Fruit fly (Drosophila melanogaster) whole organism, embryonic: ENCODE data around the gene dmGlut.
A peak's percentile ranks its signal among the peaks of the same experiment; 100 is the strongest.

Source experiments
- Ada2b ChIP-seq: fragments of 200-800 bp; sonication (Bioruptor generic); IDR thresholded peaks from 2 replicates; pipeline ENCODE4 v1.3.6; 2022; ENCODE audit warnings: missing biosample characterization, missing genetic modification characterization
- CG1024 ChIP-seq: fragments of 200-800 bp; sonication (Bioruptor generic); IDR thresholded peaks from 2 replicates; pipeline ENCODE4 v1.3.6; 2022; ENCODE audit warnings: missing biosample characterization, missing genetic modification characterization
- CG10543 ChIP-seq: fragments of 200-800 bp; sonication (Bioruptor generic); optimal IDR thresholded peaks from 3 replicates; lab custom pipeline; 2017; ENCODE audit warnings: missing biosample characterization, mild to moderate bottlenecking, missing genetic modification characterization, moderate library complexity
- CG10565 ChIP-seq: fragments of 200-800 bp; sonication (Bioruptor generic); optimal IDR thresholded peaks from 3 replicates; lab custom pipeline; 2016; ENCODE audit warnings: missing biosample characterization, mild to moderate bottlenecking, missing genetic modification characterization
- CG11085 ChIP-seq: fragments of 200-800 bp; sonication (Bioruptor generic); IDR thresholded peaks from 2 replicates; pipeline ENCODE4 v1.3.6; 2022; ENCODE audit warnings: missing biosample characterization, missing genetic modification characterization
- CG11398 ChIP-seq: fragments of 200-800 bp; sonication (Bioruptor generic); optimal IDR thresholded peaks from 2 replicates; lab custom pipeline; 2016; ENCODE audit warnings: missing biosample characterization, missing genetic modification characterization
- CG12659 ChIP-seq: fragments of 200-800 bp; sonication (Bioruptor generic); optimal IDR thresholded peaks from 3 replicates; lab custom pipeline; 2017; ENCODE audit warnings: mild to moderate bottlenecking, missing biosample characterization, missing genetic modification reagents, missing genetic modification characterization
- CG14441 ChIP-seq: fragments of 200-800 bp; sonication (Bioruptor generic); IDR thresholded peaks from 2 replicates; pipeline ENCODE4 v1.3.6; 2022; ENCODE audit warnings: missing biosample characterization, missing genetic modification characterization
- CG1529 ChIP-seq: fragments of 200-800 bp; sonication (Bioruptor generic); optimal IDR thresholded peaks from 3 replicates; lab custom pipeline; 2018; ENCODE audit warnings: missing biosample characterization, missing genetic modification characterization
- CG16815 ChIP-seq: fragments of 200-800 bp; sonication (Bioruptor generic); optimal IDR thresholded peaks from 3 replicates; lab custom pipeline; 2017; ENCODE audit warnings: missing biosample characterization, mild to moderate bottlenecking, missing genetic modification characterization
- CG17359 ChIP-seq: fragments of 200-800 bp; sonication (Bioruptor generic); optimal IDR thresholded peaks from 3 replicates; lab custom pipeline; 2018; ENCODE audit warnings: missing biosample characterization, mild to moderate bottlenecking, missing genetic modification characterization, moderate library complexity
- CG17361 ChIP-seq: fragments of 200-800 bp; sonication (Bioruptor generic); IDR thresholded peaks from 3 replicates; pipeline ENCODE4 v1.3.6; 2022; ENCODE audit warnings: missing biosample characterization, missing genetic modification characterization
- CG2116 ChIP-seq: fragments of 200-800 bp; sonication (Bioruptor generic); optimal IDR thresholded peaks from 3 replicates; lab custom pipeline; 2018; ENCODE audit warnings: missing biosample characterization, mild to moderate bottlenecking, missing genetic modification characterization
- CG2120 ChIP-seq: fragments of 200-800 bp; sonication (Bioruptor generic); optimal IDR thresholded peaks from 3 replicates; lab custom pipeline; 2016; ENCODE audit warnings: missing biosample characterization, missing genetic modification characterization
- CG2202 ChIP-seq: fragments of 200-800 bp; sonication (Bioruptor generic); optimal IDR thresholded peaks from 2 replicates; lab custom pipeline; 2018; ENCODE audit warnings: missing biosample characterization, mild to moderate bottlenecking, missing genetic modification characterization
- CG3163 ChIP-seq: fragments of 200-800 bp; sonication (Bioruptor generic); optimal IDR thresholded peaks from 3 replicates; lab custom pipeline; 2016; ENCODE audit warnings: missing biosample characterization, missing genetic modification characterization
- CG4328 ChIP-seq: fragments of 200-800 bp; sonication (Bioruptor generic); optimal IDR thresholded peaks from 3 replicates; lab custom pipeline; 2017; ENCODE audit warnings: missing biosample characterization, missing genetic modification reagents, missing genetic modification characterization
- CG4424 ChIP-seq: fragments of 200-800 bp; sonication (Bioruptor generic); optimal IDR thresholded peaks from 3 replicates; lab custom pipeline; 2016; ENCODE audit warnings: missing biosample characterization, missing genetic modification characterization
- CG4617 ChIP-seq: fragments of 200-800 bp; sonication (Bioruptor generic); optimal IDR thresholded peaks from 3 replicates; lab custom pipeline; 2016; ENCODE audit warnings: missing biosample characterization, missing genetic modification characterization, borderline replicate concordance
- CG4854 ChIP-seq: fragments of 200-800 bp; sonication (Bioruptor generic); optimal IDR thresholded peaks from 2 replicates; lab custom pipeline; 2016; ENCODE audit warnings: missing biosample characterization, missing genetic modification characterization, inconsistent platforms
- CG5245 ChIP-seq: fragments of 200-800 bp; sonication (Bioruptor generic); optimal IDR thresholded peaks from 3 replicates; lab custom pipeline; 2016; ENCODE audit warnings: missing biosample characterization, missing genetic modification characterization
- CG6272 ChIP-seq: fragments of 200-800 bp; sonication (Bioruptor generic); IDR thresholded peaks from 2 replicates; pipeline ENCODE4 v1.3.6; 2022; ENCODE audit warnings: missing biosample characterization, missing genetic modification characterization
- CG6654 ChIP-seq: fragments of 200-800 bp; sonication (Bioruptor generic); optimal IDR thresholded peaks from 2 replicates; lab custom pipeline; 2017; ENCODE audit warnings: missing biosample characterization, mild to moderate bottlenecking, missing genetic modification characterization
- Fer1 ChIP-seq: fragments of 200-800 bp; sonication (Bioruptor generic); optimal IDR thresholded peaks from 2 replicates; lab custom pipeline; 2017; ENCODE audit warnings: missing biosample characterization, mild to moderate bottlenecking, missing genetic modification characterization
- GATAe ChIP-seq: fragments of 200-800 bp; sonication (Bioruptor generic); conservative IDR thresholded peaks from 2 replicates; pipeline ENCODE4 v1.3.6; 2022; ENCODE audit warnings: missing biosample characterization, missing genetic modification characterization
- Hmr ChIP-seq: fragments of 200-800 bp; sonication (Bioruptor generic); optimal IDR thresholded peaks from 3 replicates; lab custom pipeline; 2017; ENCODE audit warnings: mild to moderate bottlenecking, missing biosample characterization, missing genetic modification reagents, missing genetic modification characterization
- Jarid2 ChIP-seq: fragments of 200-800 bp; sonication (Bioruptor generic); optimal IDR thresholded peaks from 3 replicates; lab custom pipeline; 2017; ENCODE audit warnings: mild to moderate bottlenecking, missing biosample characterization, missing genetic modification reagents, missing genetic modification characterization
- MESR4 ChIP-seq: fragments of 200-800 bp; sonication (Bioruptor generic); optimal IDR thresholded peaks from 2 replicates; lab custom pipeline; 2018; ENCODE audit warnings: missing biosample characterization, mild to moderate bottlenecking, missing genetic modification characterization, moderate library complexity
- Mad ChIP-seq: fragments of 200-800 bp; sonication (Bioruptor generic); optimal IDR thresholded peaks from 2 replicates; lab custom pipeline; 2016; ENCODE audit warnings: missing biosample characterization, missing genetic modification characterization
- Spps ChIP-seq: fragments of 200-800 bp; sonication (Bioruptor generic); optimal IDR thresholded peaks from 2 replicates; lab custom pipeline; 2018; ENCODE audit warnings: missing biosample characterization, mild to moderate bottlenecking, missing genetic modification characterization
- bigmax ChIP-seq: fragments of 200-800 bp; sonication (Bioruptor generic); optimal IDR thresholded peaks from 2 replicates; lab custom pipeline; 2018; ENCODE audit warnings: missing biosample characterization, mild to moderate bottlenecking, missing genetic modification characterization
- br ChIP-seq: fragments of >200 bp; optimal IDR thresholded peaks from 2 replicates; lab custom pipeline; 2017
- corto ChIP-seq: fragments of 200-800 bp; sonication (Bioruptor generic); optimal IDR thresholded peaks from 2 replicates; lab custom pipeline; 2016; ENCODE audit warnings: missing biosample characterization, mild to moderate bottlenecking, missing genetic modification characterization, moderate library complexity
- crp ChIP-seq, 2 experiments: fragments of 200-800 bp; sonication (Bioruptor generic); optimal IDR thresholded peaks; 2 replicates in 1 of 2; 3 replicates in 1 of 2; lab custom pipeline; 2017; ENCODE audit warnings: missing biosample characterization in 2 of 2, missing genetic modification characterization in 2 of 2, mild to moderate bottlenecking in 1 of 2, moderate library complexity in 1 of 2
- dati ChIP-seq: fragments of 200-800 bp; sonication (Bioruptor generic); IDR thresholded peaks from 2 replicates; pipeline ENCODE4 v1.3.6; 2022; ENCODE audit warnings: missing biosample characterization, missing genetic modification characterization
- disco-r ChIP-seq: fragments of 200-800 bp; sonication (Bioruptor generic); optimal IDR thresholded peaks from 2 replicates; lab custom pipeline; 2016; ENCODE audit warnings: missing biosample characterization, missing genetic modification characterization
- fu2 ChIP-seq: fragments of 200-800 bp; sonication (Bioruptor generic); optimal IDR thresholded peaks from 2 replicates; lab custom pipeline; 2016; ENCODE audit warnings: missing biosample characterization, missing genetic modification characterization
- grau ChIP-seq: fragments of 200-800 bp; optimal IDR thresholded peaks from 3 replicates; lab custom pipeline; 2019; ENCODE audit warnings: missing biosample characterization, mild to moderate bottlenecking, missing genetic modification characterization, moderate library complexity
- ken ChIP-seq: fragments of 200-800 bp; sonication (Bioruptor generic); IDR thresholded peaks from 3 replicates; pipeline ENCODE4 v1.3.6; 2022; ENCODE audit warnings: missing biosample characterization, missing genetic modification characterization
- maf-S ChIP-seq: fragments of 200-800 bp; sonication (Bioruptor generic); optimal IDR thresholded peaks from 2 replicates; lab custom pipeline; 2016; ENCODE audit warnings: missing biosample characterization, missing genetic modification characterization
- pfk ChIP-seq: fragments of 200-800 bp; sonication (Bioruptor generic); optimal IDR thresholded peaks from 2 replicates; lab custom pipeline; 2018; ENCODE audit warnings: missing biosample characterization, mild to moderate bottlenecking, missing genetic modification characterization, moderate library complexity
- phol ChIP-seq: fragments of 200-800 bp; sonication (Bioruptor generic); optimal IDR thresholded peaks from 3 replicates; lab custom pipeline; 2018; ENCODE audit warnings: missing biosample characterization, mild to moderate bottlenecking, missing genetic modification characterization, moderate library complexity
- pzg ChIP-seq: fragments of 200-800 bp; sonication (Bioruptor generic); optimal IDR thresholded peaks from 3 replicates; lab custom pipeline; 2018; ENCODE audit warnings: missing biosample characterization, mild to moderate bottlenecking, missing genetic modification characterization, moderate library complexity
- scrt ChIP-seq: fragments of 200-800 bp; sonication (Bioruptor generic); optimal IDR thresholded peaks from 2 replicates; lab custom pipeline; 2018; ENCODE audit warnings: missing biosample characterization, mild to moderate bottlenecking, missing genetic modification characterization, moderate library complexity
- shn ChIP-seq: fragments of 200-800 bp; sonication (Bioruptor generic); optimal IDR thresholded peaks from 3 replicates; lab custom pipeline; 2016; ENCODE audit warnings: missing biosample characterization, missing genetic modification characterization
- ssp ChIP-seq: fragments of 200-800 bp; sonication (Bioruptor generic); IDR thresholded peaks from 2 replicates; pipeline ENCODE4 v1.3.6; 2022; ENCODE audit warnings: missing biosample characterization, missing genetic modification characterization
- tx ChIP-seq: fragments of 200-800 bp; sonication (Bioruptor generic); optimal IDR thresholded peaks from 2 replicates; lab custom pipeline; 2016; ENCODE audit warnings: missing biosample characterization, missing genetic modification characterization
- vfl ChIP-seq: fragments of 200-800 bp; sonication (Bioruptor generic); optimal IDR thresholded peaks from 2 replicates; lab custom pipeline; 2016; ENCODE audit warnings: missing biosample characterization, missing genetic modification characterization
- wdn ChIP-seq: fragments of 200-800 bp; sonication (Bioruptor generic); IDR thresholded peaks from 2 replicates; pipeline ENCODE4 v1.3.6; 2022; ENCODE audit warnings: missing biosample characterization, missing genetic modification characterization

Gene dmGlut

DNA sequence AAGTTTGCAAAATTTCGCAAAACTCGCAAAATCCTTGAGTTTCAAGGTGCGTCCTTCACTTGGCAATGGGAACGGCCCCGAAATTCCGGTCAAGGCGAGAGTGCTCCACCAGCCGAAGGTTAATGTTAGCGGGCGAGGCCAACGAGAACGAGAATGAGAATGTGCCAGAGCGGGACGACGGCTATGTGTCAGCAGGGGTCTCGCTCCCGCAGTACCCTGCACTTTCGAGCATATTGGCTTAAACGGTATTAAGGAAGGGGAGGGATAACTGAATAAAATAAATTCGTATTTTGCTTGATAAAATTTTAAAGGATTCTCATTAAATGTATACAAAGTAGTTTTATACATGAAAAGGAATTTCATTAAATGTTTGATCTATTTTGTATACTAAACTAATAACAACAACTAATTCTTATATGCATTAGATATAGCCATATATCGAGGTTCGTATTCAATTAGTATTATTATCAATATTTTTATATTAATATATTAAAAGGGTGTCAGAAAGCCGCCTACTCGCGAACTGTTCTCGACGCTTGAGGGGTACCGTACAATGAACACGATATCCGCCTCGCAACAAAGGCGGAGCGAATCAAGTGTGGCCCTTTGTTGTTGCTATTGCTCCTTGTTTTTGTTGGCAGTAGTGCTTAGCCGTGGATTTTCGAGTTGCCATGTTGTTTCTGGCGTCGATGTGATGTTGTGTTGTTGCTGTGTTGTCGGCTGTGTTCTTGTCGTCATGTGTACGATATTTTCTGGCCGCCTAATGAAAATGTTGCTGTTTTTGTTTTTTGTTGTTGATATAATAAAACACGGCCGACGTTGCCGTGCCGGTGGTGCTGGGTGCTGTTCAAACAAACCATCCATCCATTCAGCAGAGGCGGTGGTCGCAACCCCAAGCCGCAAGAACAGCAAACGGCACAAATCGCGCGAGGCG, 20.6 kb upstream of the dmGlut start (continued):
- no peak for TF ChIP-seq CG1024 (GFP tag; lab: Robert Waterston, UW)
- TF ChIP-seq fu2 (GFP tag; lab: Kevin White, UChicago), result peak; percentile 22
- peak; percentile 79 for TF ChIP-seq Jarid2 (GFP tag; lab: Kevin White, UChicago)
- TF ChIP-seq CG4424, result peak; percentile 94
- TF ChIP-seq dati (GFP tag; lab: Robert Waterston, UW), result no peak
- peak; percentile 82 for TF ChIP-seq CG2120 (GFP tag; lab: Kevin White, UChicago)
- peak; percentile 97 for TF ChIP-seq CG12659
- no peak for TF ChIP-seq CG11085 (GFP tag; lab: Robert Waterston, UW)
- no peak for TF ChIP-seq CG14441 (GFP tag; lab: Robert Waterston, UW)
- TF ChIP-seq CG6272 (GFP tag; lab: Robert Waterston, UW), result peak; percentile 74
- no peak for TF ChIP-seq wdn (GFP tag; lab: Robert Waterston, UW)
- TF ChIP-seq corto (GFP tag; lab: Kevin White, UChicago), result no peak
- no peak for TF ChIP-seq ssp (GFP tag; lab: Robert Waterston, UW)
- TF ChIP-seq pfk, result no peak
- peak; percentile 83 for TF ChIP-seq CG6654 (GFP tag; lab: Kevin White, UChicago)
- no peak for TF ChIP-seq pzg (GFP tag; lab: Kevin White, UChicago)
- TF ChIP-seq Mad (GFP tag; lab: Kevin White, UChicago), result peak; percentile 59
- TF ChIP-seq CG3163 (GFP tag; lab: Kevin White, UChicago), result no peak
- TF ChIP-seq Hmr (GFP tag; lab: Kevin White, UChicago), result peak; percentile 96
- TF ChIP-seq CG4617 (GFP tag; lab: Kevin White, UChicago), result peak; percentile 54
- TF ChIP-seq CG4854 (GFP tag; lab: Kevin White, UChicago), result peak; percentile 53
- peak; percentile 97 for TF ChIP-seq phol (tag; lab: Kevin White, UChicago)
- no peak for TF ChIP-seq CG17361 (GFP tag; lab: Robert Waterston, UW)
- TF ChIP-seq Ada2b (GFP tag; lab: Robert Waterston, UW), result no peak
- peak; percentile 58 for TF ChIP-seq CG10565 (GFP tag; lab: Kevin White, UChicago)
- peak; percentile 31 for TF ChIP-seq CG10543 (GFP tag; lab: Kevin White, UChicago)
- TF ChIP-seq CG2116 (GFP tag; lab: Kevin White, UChicago), result peak; percentile 72
- TF ChIP-seq Spps (tag; lab: Kevin White, UChicago), result peak; percentile 84
- TF ChIP-seq ken (GFP tag; lab: Robert Waterston, UW), result no peak
- TF ChIP-seq MESR4 (GFP tag; lab: Kevin White, UChicago), result no peak
- TF ChIP-seq CG11398 (GFP tag; lab: Kevin White, UChicago), result no peak
- peak; percentile 97 for TF ChIP-seq grau (tag; lab: Kevin White, UChicago)
- no peak for TF ChIP-seq scrt
- TF ChIP-seq CG16815, result peak; percentile 94
- peak; percentile 77 for TF ChIP-seq shn (GFP tag; lab: Kevin White, UChicago)
- TF ChIP-seq CG2202, result peak; percentile 87
- TF ChIP-seq maf-S, result peak; percentile 47
- TF ChIP-seq crp (GFP tag; optimal IDR thresholded peaks at IDR 0.05; lab: Kevin White, UChicago), result peak in 1 of 2 experiments; percentile 58
- TF ChIP-seq tx, result peak; percentile 55
- TF ChIP-seq CG17359 (tag; lab: Kevin White, UChicago), result peak; percentile 90
- peak; percentile 97 for TF ChIP-seq Fer1 (GFP tag; lab: Kevin White, UChicago)
- no peak for TF ChIP-seq br
- peak; percentile 18 for TF ChIP-seq disco-r (GFP tag; lab: Kevin White, UChicago)
- TF ChIP-seq bigmax (GFP tag; lab: Kevin White, UChicago), result no peak
- peak; percentile 81 for TF ChIP-seq CG5245 (GFP tag; lab: Kevin White, UChicago)
- peak; percentile 86 for TF ChIP-seq CG1529 (GFP tag; lab: Kevin White, UChicago)
- peak; percentile 94 for TF ChIP-seq CG4328
- no peak for TF ChIP-seq GATAe (GFP tag; lab: Robert Waterston, UW)
- peak; percentile 60 for TF ChIP-seq vfl
